Worm (Caenorhabditis elegans) whole organism, early embryonic: ENCODE measurements around the gene C06E1.11.

ENCODE experiments used
- ama-1 ChIP-seq: fragments of 150-350 bp; optimal IDR thresholded peaks from 2 replicates; lab custom pipeline; 2014
- hmbx-1 ChIP-seq: sonication (generic microtip); optimal IDR thresholded peaks from 2 replicates; lab custom pipeline; 2016; ENCODE audit warnings: mild to moderate bottlenecking, missing genetic modification characterization, missing compliant biosample characterization
- scrt-1 ChIP-seq: fragments of 200-800 bp; sonication (Bioruptor generic); IDR thresholded peaks from 2 replicates; pipeline ENCODE4 v1.3.6; 2022; ENCODE audit warnings: missing genetic modification characterization, missing compliant biosample characterization
- tbx-37 ChIP-seq: fragments of 200-800 bp; sonication (Bioruptor generic); conservative IDR thresholded peaks from 2 replicates; pipeline ENCODE4 v1.3.6; 2022; ENCODE audit warnings: missing genetic modification reagents, missing genetic modification characterization, missing compliant biosample characterization

ce11 chrIII:8653875-8654386, 37.4 kb upstream of the C06E1.11 start, which contains the start of gene F22B7.9:
- TF ChIP-seq ama-1 (lab: Kevin White, UChicago) (no peak), tbx-37 (GFP tag; lab: Robert Waterston, UW) (no peak), scrt-1 (GFP tag; lab: Robert Waterston, UW) (no peak), hmbx-1 (tag; lab: Kevin White, UChicago) (no peak)
